Worm (Caenorhabditis elegans) whole organism, L4 larva: Measurements from ENCODE around the gene F15D4.5.

Source experiments
- F26F4.8 ChIP-seq: fragments of 200-800 bp; sonication (Bioruptor generic); conservative IDR thresholded peaks from 2 replicates; pipeline ENCODE4 v1.3.6; 2022; ENCODE audit warnings: missing genetic modification characterization, missing compliant biosample characterization
- R02D3.7 ChIP-seq: fragments of 150-350 bp; sonication (generic microtip); optimal IDR thresholded peaks from 3 replicates; lab custom pipeline; 2014; ENCODE audit warnings: missing biosample characterization, missing genetic modification characterization
- T20F7.1 ChIP-seq: fragments of 200-800 bp; sonication (Bioruptor generic); optimal IDR thresholded peaks from 2 replicates; lab custom pipeline; 2018; ENCODE audit warnings: mild to moderate bottlenecking, missing genetic modification characterization, missing compliant biosample characterization
- T26A8.4 ChIP-seq: fragments of 200-800 bp; sonication (Bioruptor generic); IDR thresholded peaks from 2 replicates; pipeline ENCODE4 v1.3.6; 2022; ENCODE audit warnings: missing genetic modification characterization, missing compliant biosample characterization
- Y48G9A.11 ChIP-seq: fragments of 200-800 bp; sonication (Bioruptor generic); IDR thresholded peaks from 2 replicates; pipeline ENCODE4 v1.3.6; 2022; ENCODE audit warnings: missing genetic modification reagents, missing genetic modification characterization, missing compliant biosample characterization
- aha-1 ChIP-seq: fragments of 150-350 bp; peaks from one replicate; lab custom pipeline; 2014; ENCODE audit warnings: missing biosample characterization, missing genetic modification characterization
- ama-1 ChIP-seq: fragments of 150-350 bp; optimal IDR thresholded peaks from 2 replicates; lab custom pipeline; 2014; ENCODE audit warnings: inconsistent platforms, mixed read lengths
- ceh-44 ChIP-seq: fragments of 200-800 bp; sonication (Bioruptor generic); IDR thresholded peaks from 2 replicates; pipeline ENCODE4 v1.3.6; 2022; ENCODE audit warnings: missing genetic modification reagents, missing genetic modification characterization, missing compliant biosample characterization
- ceh-62 ChIP-seq: sonication (generic microtip); optimal IDR thresholded peaks from 2 replicates; lab custom pipeline; 2017; ENCODE audit warnings: missing biosample characterization, missing genetic modification characterization
- ceh-82 ChIP-seq: sonication (generic microtip); optimal IDR thresholded peaks from 2 replicates; lab custom pipeline; 2017; ENCODE audit warnings: missing biosample characterization, missing genetic modification characterization
- ctbp-1 ChIP-seq: fragments of 200-800 bp; sonication (Bioruptor generic); IDR thresholded peaks from 2 replicates; pipeline ENCODE4 v1.3.6; 2022; ENCODE audit warnings: missing genetic modification reagents, missing genetic modification characterization, missing compliant biosample characterization
- daf-16 ChIP-seq, 3 experiments: sonication (generic microtip); optimal IDR thresholded peaks; 2 replicates each; lab custom pipeline; 2016 to 2017; ENCODE audit warnings: missing genetic modification characterization in 3 of 3, missing genetic modification reagents in 3 of 3, mild to moderate bottlenecking in 2 of 3, missing compliant biosample characterization in 2 of 3, missing biosample characterization in 1 of 3, moderate library complexity in 1 of 3
- daf-8 ChIP-seq: fragments of 200-800 bp; sonication (Bioruptor generic); IDR thresholded peaks from 2 replicates; pipeline ENCODE4 v1.3.6; 2022; ENCODE audit warnings: missing genetic modification characterization, missing compliant biosample characterization
- dmd-6 ChIP-seq: fragments of 200-800 bp; sonication (Bioruptor generic); IDR thresholded peaks from 2 replicates; pipeline ENCODE4 v1.3.6; 2022; ENCODE audit warnings: missing genetic modification reagents, missing genetic modification characterization, missing compliant biosample characterization
- dve-1 ChIP-seq: sonication (generic microtip); optimal IDR thresholded peaks from 2 replicates; lab custom pipeline; 2017; ENCODE audit warnings: antibody characterized with exemption, mild to moderate bottlenecking, missing genetic modification characterization, missing compliant biosample characterization; ENCODE audit not compliant: insufficient read depth
- gei-8 ChIP-seq: fragments of 200-800 bp; sonication (Bioruptor generic); optimal IDR thresholded peaks from 2 replicates; lab custom pipeline; 2018; ENCODE audit warnings: mild to moderate bottlenecking, missing genetic modification characterization, missing compliant biosample characterization
- hlh-11 ChIP-seq: fragments of 200-800 bp; sonication (Bioruptor generic); optimal IDR thresholded peaks from 2 replicates; lab custom pipeline; 2018; ENCODE audit warnings: mild to moderate bottlenecking, missing genetic modification characterization, missing compliant biosample characterization
- hlh-30 ChIP-seq: sonication (generic microtip); optimal IDR thresholded peaks from 2 replicates; lab custom pipeline; 2017; ENCODE audit warnings: antibody characterized with exemption, mild to moderate bottlenecking, missing genetic modification characterization, missing compliant biosample characterization; ENCODE audit not compliant: insufficient read depth
- hmg-1.1 ChIP-seq: fragments of 200-800 bp; sonication (Bioruptor generic); IDR thresholded peaks from 2 replicates; pipeline ENCODE4 v1.3.6; 2022; ENCODE audit warnings: missing genetic modification reagents, missing genetic modification characterization, missing compliant biosample characterization
- jun-1 ChIP-seq: fragments of 150-350 bp; optimal IDR thresholded peaks from 2 replicates; lab custom pipeline; 2014; ENCODE audit warnings: missing biosample characterization, missing genetic modification reagents, missing genetic modification characterization
- lin-1 ChIP-seq: fragments of 200-800 bp; sonication (Bioruptor generic); IDR thresholded peaks from 2 replicates; pipeline ENCODE4 v1.3.6; 2022; ENCODE audit warnings: missing genetic modification reagents, missing genetic modification characterization, missing compliant biosample characterization
- lin-13 ChIP-seq: fragments of 150-350 bp; optimal IDR thresholded peaks from 2 replicates; lab custom pipeline; 2014; ENCODE audit warnings: missing biosample characterization, missing genetic modification reagents, missing genetic modification characterization
- lin-29 ChIP-seq: fragments of 200-800 bp; sonication (Bioruptor generic); IDR thresholded peaks from 2 replicates; pipeline ENCODE4 v1.3.6; 2022; ENCODE audit warnings: missing genetic modification reagents, missing genetic modification characterization, missing compliant biosample characterization
- madf-5 ChIP-seq, 2 experiments: fragments of 200-800 bp; sonication (Bioruptor generic); IDR thresholded peaks; 2 replicates each; pipeline ENCODE4 v1.3.6; 2022; ENCODE audit warnings: missing compliant biosample characterization in 2 of 2, missing genetic modification characterization in 2 of 2
- mdl-1 ChIP-seq, 2 experiments: fragments of 150-350 bp in 1 of 2; sonication (generic microtip) in 1 of 2; optimal IDR thresholded peaks; 2 replicates each; lab custom pipeline; 2014 to 2017; ENCODE audit warnings: missing biosample characterization in 2 of 2, missing genetic modification characterization in 2 of 2
- mdt-29 ChIP-seq: fragments of 200-800 bp; sonication (Bioruptor generic); IDR thresholded peaks from 2 replicates; pipeline ENCODE4 v1.3.6; 2022; ENCODE audit warnings: missing genetic modification reagents, missing genetic modification characterization, missing compliant biosample characterization
- mes-2 ChIP-seq: sonication (generic microtip); optimal IDR thresholded peaks from 2 replicates; lab custom pipeline; 2016; ENCODE audit warnings: missing genotype, mild to moderate bottlenecking, missing genetic modification characterization, missing compliant biosample characterization; ENCODE audit not compliant: poor library complexity, severe bottlenecking
- nhr-11 ChIP-seq: fragments of 150-350 bp; optimal IDR thresholded peaks from 2 replicates; lab custom pipeline; 2014; ENCODE audit warnings: missing biosample characterization, missing genetic modification characterization
- nhr-237 ChIP-seq: sonication (generic microtip); optimal IDR thresholded peaks from 2 replicates; lab custom pipeline; 2017; ENCODE audit warnings: missing biosample characterization, missing genetic modification characterization
- nhr-28 ChIP-seq: fragments of 150-350 bp; optimal IDR thresholded peaks from 2 replicates; lab custom pipeline; 2014; ENCODE audit warnings: missing biosample characterization, missing genetic modification characterization
- nhr-76 ChIP-seq: fragments of 150-350 bp; optimal IDR thresholded peaks from 2 replicates; lab custom pipeline; 2014; ENCODE audit warnings: missing biosample characterization, missing genetic modification characterization
- saeg-2 ChIP-seq: fragments of 200-800 bp; sonication (Bioruptor generic); IDR thresholded peaks from 2 replicates; pipeline ENCODE4 v1.3.6; 2022; ENCODE audit warnings: missing genetic modification reagents, missing genetic modification characterization, missing compliant biosample characterization
- sdz-12 ChIP-seq: fragments of 200-800 bp; sonication (Bioruptor generic); optimal IDR thresholded peaks from 2 replicates; lab custom pipeline; 2018; ENCODE audit warnings: mild to moderate bottlenecking, missing genetic modification characterization, missing compliant biosample characterization
- skn-1 ChIP-seq: fragments of 150-350 bp; optimal IDR thresholded peaks from 2 replicates; lab custom pipeline; 2014; ENCODE audit warnings: missing biosample characterization, missing genetic modification characterization
- spr-3 ChIP-seq: fragments of 200-800 bp; sonication (Bioruptor generic); optimal IDR thresholded peaks from 2 replicates; lab custom pipeline; 2018; ENCODE audit warnings: mild to moderate bottlenecking, missing genetic modification characterization, missing compliant biosample characterization
- tra-1 ChIP-seq: fragments of 200-800 bp; sonication (Bioruptor generic); IDR thresholded peaks from 2 replicates; pipeline ENCODE4 v1.3.6; 2022; ENCODE audit warnings: missing genetic modification reagents, missing genetic modification characterization, missing compliant biosample characterization
- unc-62 ChIP-seq, 3 experiments: fragments of 150-350 bp in 1 of 3; sonication (generic microtip); optimal IDR thresholded peaks in 2 of 3; peaks in 1 of 3; 1 replicate in 1 of 3; 2 replicates in 2 of 3; lab custom pipeline; 2014 to 2017; ENCODE audit warnings: missing biosample characterization in 3 of 3, missing genetic modification characterization in 3 of 3, missing genetic modification reagents in 3 of 3, missing genotype in 1 of 3
- zfp-2 ChIP-seq: sonication (generic microtip); optimal IDR thresholded peaks from 2 replicates; lab custom pipeline; 2016; ENCODE audit warnings: mild to moderate bottlenecking, missing genetic modification characterization, missing compliant biosample characterization
- zfp-3 ChIP-seq: fragments of 200-800 bp; sonication (Bioruptor generic); conservative IDR thresholded peaks from 2 replicates; pipeline ENCODE4 v1.3.6; 2022; ENCODE audit warnings: missing genetic modification reagents, missing genetic modification characterization, missing compliant biosample characterization
- zip-11 ChIP-seq: fragments of 200-800 bp; sonication (Bioruptor generic); IDR thresholded peaks from 2 replicates; pipeline ENCODE4 v1.3.6; 2022; ENCODE audit warnings: missing genetic modification characterization, missing compliant biosample characterization

Gene F15D4.5

DNA sequence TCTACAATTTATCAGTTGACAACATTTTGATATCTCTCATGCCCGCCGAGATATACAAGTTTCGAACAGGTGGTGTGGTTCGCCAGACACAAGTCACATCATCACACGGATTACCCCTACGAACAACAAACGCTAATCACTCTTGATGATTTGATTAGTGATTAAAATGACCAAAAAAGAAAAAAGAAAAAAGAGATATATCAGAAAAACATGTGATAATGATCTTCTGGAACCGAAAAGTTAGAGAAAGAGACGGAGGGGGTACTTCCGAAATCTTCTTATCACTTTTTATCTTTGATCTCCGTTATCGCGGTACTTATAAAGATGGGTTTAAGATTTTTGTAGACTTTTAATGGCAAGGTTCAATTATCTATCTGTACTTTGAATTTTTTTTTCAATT lies 47.7 kb downstream of the F15D4.5 start:
- TF ChIP-seq aha-1 (tag; lab: Kevin White, UChicago): peak; percentile 83
- TF ChIP-seq F26F4.8: no peak
- no peak for TF ChIP-seq ceh-62 (tag; lab: Kevin White, UChicago)
- no peak for TF ChIP-seq spr-3
- peak in 1 of 2 experiments; percentile 2 for TF ChIP-seq mdl-1 (tag; optimal IDR thresholded peaks at IDR 0.05; lab: Kevin White, UChicago)
- TF ChIP-seq hlh-11: peak; percentile 64
- 0 out of 2 replicates have a peak, but pooled peaks have one; percentile 37 for TF ChIP-seq tra-1 (GFP tag; lab: Robert Waterston, UW)
- TF ChIP-seq zip-11: no peak
- peak; percentile 2 for TF ChIP-seq T20F7.1 (GFP tag; lab: Kevin White, UChicago)
- peak; percentile 85 for TF ChIP-seq nhr-28 (tag; lab: Kevin White, UChicago)
- TF ChIP-seq dmd-6 (GFP tag; lab: Robert Waterston, UW): peak; percentile 30; the same call in 1 of the 2 replicates
- no peak for TF ChIP-seq lin-29 (GFP tag; lab: Robert Waterston, UW)
- peak; percentile 68 for TF ChIP-seq hlh-30

DNA sequence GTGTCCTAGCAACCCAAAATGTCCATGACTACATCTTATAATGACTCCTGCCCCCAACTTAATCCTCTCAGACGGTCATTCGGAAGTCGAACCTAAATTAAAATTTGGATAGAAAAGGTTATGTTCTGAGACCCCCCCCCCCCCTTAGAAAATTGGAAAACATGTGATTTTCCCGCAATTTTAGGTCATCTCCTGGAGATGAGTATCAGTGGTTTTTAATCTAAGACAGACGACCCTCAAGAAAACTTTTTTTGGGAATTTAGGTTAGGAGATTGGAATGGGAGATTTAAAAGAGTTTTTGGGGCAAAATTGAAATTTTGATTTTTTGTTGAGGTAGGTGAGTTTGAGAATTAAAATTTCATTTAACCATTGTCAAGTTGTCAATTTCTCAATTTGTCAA lies 48.3 kb downstream of the F15D4.5 start:
- TF ChIP-seq ama-1 (lab: Kevin White, UChicago) (no peak), daf-8 (GFP tag; lab: Robert Waterston, UW) (no peak), Y48G9A.11 (GFP tag; lab: Robert Waterston, UW) (no peak), zfp-2 (no peak)
- TF ChIP-seq, all 104 proteins: peak for 0

DNA sequence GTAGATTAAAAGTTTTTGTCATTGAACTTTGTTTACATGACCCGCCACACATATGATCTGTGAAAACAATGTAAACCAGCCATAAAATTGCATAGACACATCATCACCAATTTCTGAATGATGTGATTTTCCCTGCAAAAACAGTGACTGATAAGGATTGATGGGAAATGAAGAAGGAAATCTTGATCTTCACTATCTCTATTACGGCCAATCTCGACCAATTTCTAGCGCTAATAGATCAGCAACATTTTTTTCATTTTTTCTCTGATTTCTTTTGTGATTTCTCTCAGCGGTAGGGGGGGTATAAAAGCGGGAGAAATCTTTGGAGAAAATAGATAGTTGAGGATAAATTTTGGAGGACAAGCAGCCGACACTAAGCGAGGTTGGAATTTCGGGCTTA lies 52.1 kb downstream of the F15D4.5 start:
- TF ChIP-seq mdl-1 (tag; optimal IDR thresholded peaks at IDR 0.05; lab: Kevin White, UChicago): peak in 1 of 2 experiments; percentile 7
- no peak for TF ChIP-seq nhr-237 (tag; lab: Kevin White, UChicago)
- no peak for TF ChIP-seq gei-8 (GFP tag; lab: Kevin White, UChicago)
- TF ChIP-seq dve-1 (tag; lab: Kevin White, UChicago): no peak
- peak in 1 of 2 experiments; percentile 65 for TF ChIP-seq unc-62 (GFP tag; optimal IDR thresholded peaks at IDR 0.05 in 1 of 2; lab: Kevin White, UChicago)
- no peak for TF ChIP-seq unc-62 (tag; optimal IDR thresholded peaks at IDR 0.05; lab: Kevin White, UChicago)
- no peak for TF ChIP-seq ceh-44 (GFP tag; lab: Robert Waterston, UW)
- no peak for TF ChIP-seq tra-1 (GFP tag; lab: Robert Waterston, UW)
- peak; percentile 0 for TF ChIP-seq aha-1 (tag; lab: Kevin White, UChicago)
- TF ChIP-seq ceh-82: no peak
- TF ChIP-seq nhr-76 (tag; lab: Kevin White, UChicago): no peak
- TF ChIP-seq madf-5 (GFP tag; IDR thresholded peaks at IDR 0.05; lab: Robert Waterston, UW): no peak
- TF ChIP-seq nhr-28 (tag; lab: Kevin White, UChicago): peak; percentile 65
- no peak for TF ChIP-seq sdz-12 (GFP tag; lab: Kevin White, UChicago)
- no peak for TF ChIP-seq R02D3.7 (tag; lab: Kevin White, UChicago)
- no peak for TF ChIP-seq T20F7.1 (GFP tag; lab: Kevin White, UChicago)
- TF ChIP-seq F26F4.8: no peak
- no peak for TF ChIP-seq daf-16 (GFP tag; optimal IDR thresholded peaks at IDR 0.05; lab: Kevin White, UChicago)
- no peak for TF ChIP-seq daf-16 (tag; optimal IDR thresholded peaks at IDR 0.05; lab: Kevin White, UChicago)
- no peak for TF ChIP-seq saeg-2 (GFP tag; lab: Robert Waterston, UW)
- no peak for TF ChIP-seq nhr-11 (tag; lab: Kevin White, UChicago)
- no peak for TF ChIP-seq spr-3
- TF ChIP-seq T26A8.4: no peak
- no peak for TF ChIP-seq mes-2
- no peak for TF ChIP-seq ctbp-1 (GFP tag; lab: Robert Waterston, UW)
- TF ChIP-seq lin-1: no peak
- no peak for TF ChIP-seq dmd-6 (GFP tag; lab: Robert Waterston, UW)
- TF ChIP-seq mdt-29 (GFP tag; lab: Robert Waterston, UW): no peak
- no peak for TF ChIP-seq zfp-3 (GFP tag; lab: Robert Waterston, UW)
- no peak for TF ChIP-seq jun-1 (tag; lab: Kevin White, UChicago)
- no peak for TF ChIP-seq lin-13 (GFP tag; lab: Kevin White, UChicago)
- TF ChIP-seq skn-1 (tag; lab: Kevin White, UChicago): no peak
- no peak for TF ChIP-seq zfp-2
- TF ChIP-seq hmg-1.1 (GFP tag; lab: Robert Waterston, UW): no peak
